Worm (Caenorhabditis elegans) whole organism, L4 larva: ENCODE data around the gene F44B9.2.

Experiments used
- F26F4.8 ChIP-seq: fragments of 200-800 bp; sonication (Bioruptor generic); conservative IDR thresholded peaks from 2 replicates; pipeline ENCODE4 v1.3.6; 2022; ENCODE audit warnings: missing genetic modification characterization, missing compliant biosample characterization
- F37D6.2 ChIP-seq: sonication (generic microtip); optimal IDR thresholded peaks from 2 replicates; lab custom pipeline; 2016; ENCODE audit warnings: mild to moderate bottlenecking, missing genetic modification characterization, missing compliant biosample characterization
- T20F7.1 ChIP-seq: fragments of 200-800 bp; sonication (Bioruptor generic); optimal IDR thresholded peaks from 2 replicates; lab custom pipeline; 2018; ENCODE audit warnings: mild to moderate bottlenecking, missing genetic modification characterization, missing compliant biosample characterization
- Y48G9A.11 ChIP-seq: fragments of 200-800 bp; sonication (Bioruptor generic); IDR thresholded peaks from 2 replicates; pipeline ENCODE4 v1.3.6; 2022; ENCODE audit warnings: missing genetic modification reagents, missing genetic modification characterization, missing compliant biosample characterization
- Y75B8A.6 ChIP-seq: fragments of 200-800 bp; sonication (Bioruptor generic); IDR thresholded peaks from 2 replicates; pipeline ENCODE4 v1.3.6; 2022; ENCODE audit warnings: missing genetic modification reagents, missing genetic modification characterization, missing compliant biosample characterization
- aha-1 ChIP-seq: fragments of 150-350 bp; peaks from one replicate; lab custom pipeline; 2014; ENCODE audit warnings: missing biosample characterization, missing genetic modification characterization
- ama-1 ChIP-seq: fragments of 150-350 bp; optimal IDR thresholded peaks from 2 replicates; lab custom pipeline; 2014; ENCODE audit warnings: inconsistent platforms, mixed read lengths
- arid-1 ChIP-seq: fragments of 200-800 bp; sonication (Bioruptor generic); conservative IDR thresholded peaks from 2 replicates; pipeline ENCODE4 v1.3.6; 2022; ENCODE audit warnings: missing genetic modification reagents, missing genetic modification characterization, missing compliant biosample characterization
- ceh-28 ChIP-seq: fragments of 150-350 bp; optimal IDR thresholded peaks from 2 replicates; lab custom pipeline; 2014; ENCODE audit warnings: missing biosample characterization, missing genetic modification reagents, missing genetic modification characterization
- ceh-32 ChIP-seq: sonication (generic microtip); optimal IDR thresholded peaks from 2 replicates; lab custom pipeline; 2016; ENCODE audit warnings: mild to moderate bottlenecking, missing genetic modification characterization, missing compliant biosample characterization; ENCODE audit not compliant: poor library complexity
- ctbp-1 ChIP-seq: fragments of 200-800 bp; sonication (Bioruptor generic); IDR thresholded peaks from 2 replicates; pipeline ENCODE4 v1.3.6; 2022; ENCODE audit warnings: missing genetic modification reagents, missing genetic modification characterization, missing compliant biosample characterization
- daf-8 ChIP-seq: fragments of 200-800 bp; sonication (Bioruptor generic); IDR thresholded peaks from 2 replicates; pipeline ENCODE4 v1.3.6; 2022; ENCODE audit warnings: missing genetic modification characterization, missing compliant biosample characterization
- dmd-6 ChIP-seq: fragments of 200-800 bp; sonication (Bioruptor generic); IDR thresholded peaks from 2 replicates; pipeline ENCODE4 v1.3.6; 2022; ENCODE audit warnings: missing genetic modification reagents, missing genetic modification characterization, missing compliant biosample characterization
- duxl-1 ChIP-seq: sonication (generic microtip); optimal IDR thresholded peaks from 2 replicates; lab custom pipeline; 2016; ENCODE audit warnings: mild to moderate bottlenecking, missing genetic modification characterization, moderate library complexity, missing compliant biosample characterization; ENCODE audit not compliant: poor library complexity
- dve-1 ChIP-seq: sonication (generic microtip); optimal IDR thresholded peaks from 2 replicates; lab custom pipeline; 2017; ENCODE audit warnings: antibody characterized with exemption, mild to moderate bottlenecking, missing genetic modification characterization, missing compliant biosample characterization; ENCODE audit not compliant: insufficient read depth
- egl-43 ChIP-seq: fragments of 200-800 bp; sonication (Bioruptor generic); IDR thresholded peaks from 2 replicates; pipeline ENCODE4 v1.3.6; 2022; ENCODE audit warnings: missing genetic modification reagents, missing genetic modification characterization, missing compliant biosample characterization
- fkh-10 ChIP-seq: fragments of 150-350 bp; optimal IDR thresholded peaks from 2 replicates; lab custom pipeline; 2014; ENCODE audit warnings: missing biosample characterization, missing genetic modification reagents, missing genetic modification characterization
- fos-1 ChIP-seq: fragments of 150-350 bp; optimal IDR thresholded peaks from 2 replicates; lab custom pipeline; 2014; ENCODE audit warnings: missing biosample characterization, missing genetic modification characterization
- hlh-11 ChIP-seq: fragments of 200-800 bp; sonication (Bioruptor generic); optimal IDR thresholded peaks from 2 replicates; lab custom pipeline; 2018; ENCODE audit warnings: mild to moderate bottlenecking, missing genetic modification characterization, missing compliant biosample characterization
- hmg-1.1 ChIP-seq: fragments of 200-800 bp; sonication (Bioruptor generic); IDR thresholded peaks from 2 replicates; pipeline ENCODE4 v1.3.6; 2022; ENCODE audit warnings: missing genetic modification reagents, missing genetic modification characterization, missing compliant biosample characterization
- lim-7 ChIP-seq: fragments of 200-800 bp; sonication (Bioruptor generic); IDR thresholded peaks from 2 replicates; pipeline ENCODE4 v1.3.6; 2022; ENCODE audit warnings: missing genetic modification characterization, missing compliant biosample characterization
- lin-13 ChIP-seq: fragments of 150-350 bp; optimal IDR thresholded peaks from 2 replicates; lab custom pipeline; 2014; ENCODE audit warnings: missing biosample characterization, missing genetic modification reagents, missing genetic modification characterization
- lin-15B ChIP-seq: fragments of 150-350 bp; sonication (generic microtip); optimal IDR thresholded peaks from 3 replicates; lab custom pipeline; 2014; ENCODE audit warnings: missing biosample characterization, missing genetic modification characterization
- lin-29 ChIP-seq: fragments of 200-800 bp; sonication (Bioruptor generic); IDR thresholded peaks from 2 replicates; pipeline ENCODE4 v1.3.6; 2022; ENCODE audit warnings: missing genetic modification reagents, missing genetic modification characterization, missing compliant biosample characterization
- lsy-2 ChIP-seq, 2 experiments: fragments of 150-350 bp in 1 of 2; sonication (generic microtip) in 1 of 2; optimal IDR thresholded peaks; 2 replicates each; lab custom pipeline; 2014 to 2017; ENCODE audit warnings: missing biosample characterization in 2 of 2, missing genetic modification characterization in 2 of 2
- mes-2 ChIP-seq: sonication (generic microtip); optimal IDR thresholded peaks from 2 replicates; lab custom pipeline; 2016; ENCODE audit warnings: missing genotype, mild to moderate bottlenecking, missing genetic modification characterization, missing compliant biosample characterization; ENCODE audit not compliant: poor library complexity, severe bottlenecking
- mxl-3 ChIP-seq: fragments of 200-800 bp; sonication (Bioruptor generic); optimal IDR thresholded peaks from 2 replicates; lab custom pipeline; 2018; ENCODE audit warnings: mild to moderate bottlenecking, missing genetic modification characterization, missing compliant biosample characterization
- nhr-237 ChIP-seq: sonication (generic microtip); optimal IDR thresholded peaks from 2 replicates; lab custom pipeline; 2017; ENCODE audit warnings: missing biosample characterization, missing genetic modification characterization
- nhr-28 ChIP-seq: fragments of 150-350 bp; optimal IDR thresholded peaks from 2 replicates; lab custom pipeline; 2014; ENCODE audit warnings: missing biosample characterization, missing genetic modification characterization
- nhr-41 ChIP-seq: fragments of 200-800 bp; sonication (Bioruptor generic); IDR thresholded peaks from 2 replicates; pipeline ENCODE4 v1.3.6; 2022; ENCODE audit warnings: missing genetic modification reagents, missing genetic modification characterization, missing compliant biosample characterization
- nhr-42 ChIP-seq: fragments of 200-800 bp; sonication (Bioruptor generic); IDR thresholded peaks from 2 replicates; pipeline ENCODE4 v1.3.6; 2022; ENCODE audit warnings: missing genetic modification characterization, missing compliant biosample characterization
- nhr-6 ChIP-seq: fragments of 150-350 bp; optimal IDR thresholded peaks from 2 replicates; lab custom pipeline; 2014; ENCODE audit warnings: missing biosample characterization, missing genetic modification characterization
- php-3 ChIP-seq: fragments of 200-800 bp; sonication (Bioruptor generic); IDR thresholded peaks from 2 replicates; pipeline ENCODE4 v1.3.6; 2022; ENCODE audit warnings: missing genetic modification reagents, missing genetic modification characterization, missing compliant biosample characterization
- pqm-1 ChIP-seq: sonication (generic microtip); optimal IDR thresholded peaks from 2 replicates; lab custom pipeline; 2017; ENCODE audit warnings: missing biosample characterization, missing genetic modification characterization
- saeg-2 ChIP-seq: fragments of 200-800 bp; sonication (Bioruptor generic); IDR thresholded peaks from 2 replicates; pipeline ENCODE4 v1.3.6; 2022; ENCODE audit warnings: missing genetic modification reagents, missing genetic modification characterization, missing compliant biosample characterization
- sdz-12 ChIP-seq: fragments of 200-800 bp; sonication (Bioruptor generic); optimal IDR thresholded peaks from 2 replicates; lab custom pipeline; 2018; ENCODE audit warnings: mild to moderate bottlenecking, missing genetic modification characterization, missing compliant biosample characterization
- snpc-1.2 ChIP-seq: fragments of 200-800 bp; sonication (Bioruptor generic); IDR thresholded peaks from 2 replicates; pipeline ENCODE4 v1.3.6; 2022; ENCODE audit warnings: missing genetic modification reagents, missing genetic modification characterization, missing compliant biosample characterization
- unc-39 ChIP-seq: sonication (generic microtip); optimal IDR thresholded peaks from 2 replicates; lab custom pipeline; 2017; ENCODE audit warnings: missing biosample characterization, missing genetic modification characterization
- unc-62 ChIP-seq, 3 experiments: fragments of 150-350 bp in 1 of 3; sonication (generic microtip); optimal IDR thresholded peaks in 2 of 3; peaks in 1 of 3; 1 replicate in 1 of 3; 2 replicates in 2 of 3; lab custom pipeline; 2014 to 2017; ENCODE audit warnings: missing biosample characterization in 3 of 3, missing genetic modification characterization in 3 of 3, missing genetic modification reagents in 3 of 3, missing genotype in 1 of 3
- zip-11 ChIP-seq: fragments of 200-800 bp; sonication (Bioruptor generic); IDR thresholded peaks from 2 replicates; pipeline ENCODE4 v1.3.6; 2022; ENCODE audit warnings: missing genetic modification characterization, missing compliant biosample characterization
- zip-2 ChIP-seq: fragments of 150-350 bp; optimal IDR thresholded peaks from 2 replicates; lab custom pipeline; 2014; ENCODE audit warnings: missing biosample characterization, missing genetic modification characterization

The F44B9.2 gene

DNA sequence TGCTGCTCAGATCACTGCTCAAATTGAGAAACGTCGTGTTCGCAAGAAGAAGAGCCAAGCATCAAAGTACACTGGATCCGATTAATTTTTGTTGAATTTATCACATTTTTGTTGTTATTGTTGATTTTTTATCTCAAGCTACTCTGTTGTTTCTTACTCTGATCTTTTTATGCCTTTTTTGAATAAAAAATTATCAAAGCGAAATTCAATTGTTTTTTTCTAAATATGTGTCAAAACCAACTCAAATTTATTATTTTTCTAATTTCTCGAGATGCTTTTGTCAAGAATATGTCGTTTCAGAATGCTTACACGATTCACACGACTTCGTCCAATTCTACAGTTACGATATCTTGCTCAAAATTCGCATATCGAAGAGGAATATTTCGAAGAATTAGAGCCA, 25.1 kb downstream of the F44B9.2 start, which contains the start of gene K12H4.2:
TSS of gene K12H4.2 (plus strand) at position 301 of the 400 bp plus-strand sequence.
- no peak for TF ChIP-seq fos-1 (tag; lab: Kevin White, UChicago)
- TF ChIP-seq F26F4.8, result no peak
- TF ChIP-seq Y75B8A.6 (GFP tag; lab: Robert Waterston, UW), result no peak
- TF ChIP-seq nhr-42 (GFP tag; lab: Robert Waterston, UW), result no peak
- no peak for TF ChIP-seq ama-1 (lab: Kevin White, UChicago)
- TF ChIP-seq Y48G9A.11, result no peak
- TF ChIP-seq lin-29 (GFP tag; lab: Robert Waterston, UW), result no peak
- no peak for TF ChIP-seq php-3
- no peak for TF ChIP-seq zip-2 (tag; lab: Kevin White, UChicago)
- TF ChIP-seq nhr-41 (GFP tag; lab: Robert Waterston, UW), result no peak
- TF ChIP-seq lin-15B, result no peak
- no peak for TF ChIP-seq egl-43 (GFP tag; lab: Robert Waterston, UW)
- TF ChIP-seq arid-1 (GFP tag; lab: Robert Waterston, UW), result no peak
- TF ChIP-seq saeg-2, result no peak
- TF ChIP-seq, all 104 proteins: peak for 0

DNA sequence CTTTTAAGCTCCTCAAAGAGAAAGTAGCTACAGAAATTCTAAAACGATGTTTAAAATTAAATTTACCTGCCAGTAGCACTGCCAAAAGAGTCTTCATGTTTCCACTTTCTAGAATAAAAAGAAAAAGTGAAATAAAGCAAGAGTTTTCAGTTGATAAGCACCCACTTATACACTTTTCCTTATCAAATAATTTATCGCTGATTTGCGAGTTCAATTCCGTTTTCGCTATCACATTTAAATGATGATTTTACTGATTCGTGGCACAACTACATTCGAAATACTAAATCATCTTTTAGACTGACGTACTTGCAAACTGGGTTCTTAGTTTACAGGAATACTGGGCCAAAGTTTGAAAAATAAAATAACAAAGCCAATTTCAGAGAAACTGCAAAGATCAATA, 28.7 kb downstream of the F44B9.2 start, which contains the start of gene K12H4.7:
TSS of gene K12H4.7 (minus strand) at position 138 of the 400 bp plus-strand sequence.
- TF ChIP-seq T20F7.1 (GFP tag; lab: Kevin White, UChicago) (peak; percentile 36), dve-1 (tag; lab: Kevin White, UChicago) (no peak), zip-2 (tag; lab: Kevin White, UChicago) (no peak), dmd-6 (no peak), nhr-28 (tag; lab: Kevin White, UChicago) (peak; percentile 76), saeg-2 (no peak), mxl-3 (GFP tag; lab: Kevin White, UChicago) (no peak), sdz-12 (GFP tag; lab: Kevin White, UChicago) (no peak), aha-1 (peak; percentile 1), zip-11 (no peak), nhr-6 (tag; lab: Kevin White, UChicago) (no peak), lim-7 (GFP tag; lab: Robert Waterston, UW) (no peak), mes-2 (no peak), duxl-1 (tag; lab: Kevin White, UChicago) (no peak), lin-13 (GFP tag; lab: Kevin White, UChicago) (no peak), lin-15B (no peak), fos-1 (tag; lab: Kevin White, UChicago) (no peak), unc-39 (no peak), ctbp-1 (no peak), daf-8 (GFP tag; lab: Robert Waterston, UW) (no peak), ceh-32 (tag; lab: Kevin White, UChicago) (no peak), fkh-10 (GFP tag; lab: Kevin White, UChicago) (no peak), ceh-28 (tag; lab: Kevin White, UChicago) (no peak), lin-29 (GFP tag; lab: Robert Waterston, UW) (no peak), hmg-1.1 (GFP tag; lab: Robert Waterston, UW) (no peak), pqm-1 (peak; percentile 91), F37D6.2 (no peak), nhr-237 (tag; lab: Kevin White, UChicago) (no peak), hlh-11 (no peak), lsy-2 (tag; optimal IDR thresholded peaks at IDR 0.05; lab: Kevin White, UChicago) (no peak), snpc-1.2 (GFP tag; lab: Robert Waterston, UW) (no peak), unc-62 (GFP tag; optimal IDR thresholded peaks at IDR 0.05 in 1 of 2; lab: Kevin White, UChicago) (no peak), unc-62 (tag; optimal IDR thresholded peaks at IDR 0.05; lab: Kevin White, UChicago) (no peak)
